Worm (Caenorhabditis elegans) whole organism, early embryonic: Measurements from ENCODE around the gene snb-6.

Experiments
- ama-1 ChIP-seq: fragments of 150-350 bp; optimal IDR thresholded peaks from 2 replicates; lab custom pipeline; 2014
- flt-1 ChIP-seq: fragments of 200-800 bp; sonication (Bioruptor generic); IDR thresholded peaks from 2 replicates; pipeline ENCODE4 v1.3.6; 2022; ENCODE audit warnings: missing genetic modification characterization, missing compliant biosample characterization
- hnd-1 ChIP-seq: sonication (generic microtip); optimal IDR thresholded peaks from 2 replicates; lab custom pipeline; 2016; ENCODE audit warnings: missing genetic modification characterization, missing compliant biosample characterization
- scrt-1 ChIP-seq: fragments of 200-800 bp; sonication (Bioruptor generic); IDR thresholded peaks from 2 replicates; pipeline ENCODE4 v1.3.6; 2022; ENCODE audit warnings: missing genetic modification characterization, missing compliant biosample characterization
- sea-1 ChIP-seq: fragments of 200-800 bp; sonication (Bioruptor generic); conservative IDR thresholded peaks from 2 replicates; pipeline ENCODE4 v1.3.6; 2022; ENCODE audit warnings: missing genetic modification characterization, missing compliant biosample characterization
- tbx-37 ChIP-seq: fragments of 200-800 bp; sonication (Bioruptor generic); conservative IDR thresholded peaks from 2 replicates; pipeline ENCODE4 v1.3.6; 2022; ENCODE audit warnings: missing genetic modification reagents, missing genetic modification characterization, missing compliant biosample characterization
- tra-4 ChIP-seq: sonication (generic microtip); optimal IDR thresholded peaks from 2 replicates; lab custom pipeline; 2017; ENCODE audit warnings: missing genetic modification characterization, missing compliant biosample characterization

DNA sequence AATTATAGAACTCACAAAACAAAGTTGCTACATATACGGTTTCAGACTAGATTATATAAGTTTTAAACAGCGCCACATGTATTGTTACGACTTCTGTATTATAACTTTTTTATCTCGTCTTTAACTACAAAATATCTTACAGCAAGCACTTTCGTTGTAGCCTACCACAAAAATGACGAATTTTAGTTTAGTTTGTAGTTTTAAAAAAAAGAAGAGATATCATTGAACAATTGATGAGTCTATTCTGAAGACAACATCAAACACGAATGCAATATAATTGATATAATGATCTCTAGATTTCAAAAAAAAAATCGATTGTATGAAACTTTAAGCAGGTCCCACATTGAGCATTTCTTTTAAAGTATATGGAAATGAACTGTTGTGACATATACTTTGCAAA is 45.3 kb downstream of the snb-6 start:
- TF ChIP-seq tra-4 (tag; lab: Kevin White, UChicago) (no peak), hnd-1 (tag; lab: Kevin White, UChicago) (no peak), flt-1 (no peak), ama-1 (lab: Kevin White, UChicago) (no peak), sea-1 (GFP tag; lab: Robert Waterston, UW) (no peak), scrt-1 (GFP tag; lab: Robert Waterston, UW) (no peak), tbx-37 (GFP tag; lab: Robert Waterston, UW) (no peak)
